Worm (Caenorhabditis elegans) whole organism, L4 larva: ENCODE results near the gene dcr-1.

ENCODE experiments used
- F26F4.8 ChIP-seq: fragments of 200-800 bp; sonication (Bioruptor generic); conservative IDR thresholded peaks from 2 replicates; pipeline ENCODE4 v1.3.6; 2022; ENCODE audit warnings: missing genetic modification characterization, missing compliant biosample characterization
- F37D6.2 ChIP-seq: sonication (generic microtip); optimal IDR thresholded peaks from 2 replicates; lab custom pipeline; 2016; ENCODE audit warnings: mild to moderate bottlenecking, missing genetic modification characterization, missing compliant biosample characterization
- T20F7.1 ChIP-seq: fragments of 200-800 bp; sonication (Bioruptor generic); optimal IDR thresholded peaks from 2 replicates; lab custom pipeline; 2018; ENCODE audit warnings: mild to moderate bottlenecking, missing genetic modification characterization, missing compliant biosample characterization
- Y105C5A.15 ChIP-seq: fragments of 200-800 bp; sonication (Bioruptor generic); IDR thresholded peaks from 2 replicates; pipeline ENCODE4 v1.3.6; 2022; ENCODE audit warnings: missing genetic modification characterization, missing compliant biosample characterization
- Y48G9A.11 ChIP-seq: fragments of 200-800 bp; sonication (Bioruptor generic); IDR thresholded peaks from 2 replicates; pipeline ENCODE4 v1.3.6; 2022; ENCODE audit warnings: missing genetic modification reagents, missing genetic modification characterization, missing compliant biosample characterization
- Y75B8A.6 ChIP-seq: fragments of 200-800 bp; sonication (Bioruptor generic); IDR thresholded peaks from 2 replicates; pipeline ENCODE4 v1.3.6; 2022; ENCODE audit warnings: missing genetic modification reagents, missing genetic modification characterization, missing compliant biosample characterization
- ZK546.5 ChIP-seq, 2 experiments: sonication (generic microtip); optimal IDR thresholded peaks; 2 replicates each; lab custom pipeline; 2017; ENCODE audit warnings: missing biosample characterization in 2 of 2, missing genetic modification characterization in 2 of 2
- aha-1 ChIP-seq: fragments of 150-350 bp; peaks from one replicate; lab custom pipeline; 2014; ENCODE audit warnings: missing biosample characterization, missing genetic modification characterization
- arid-1 ChIP-seq: fragments of 200-800 bp; sonication (Bioruptor generic); conservative IDR thresholded peaks from 2 replicates; pipeline ENCODE4 v1.3.6; 2022; ENCODE audit warnings: missing genetic modification reagents, missing genetic modification characterization, missing compliant biosample characterization
- ceh-20 ChIP-seq: fragments of 200-800 bp; sonication (Bioruptor generic); IDR thresholded peaks from 2 replicates; pipeline ENCODE4 v1.3.6; 2022; ENCODE audit warnings: missing genetic modification reagents, missing genetic modification characterization, missing compliant biosample characterization
- ceh-44 ChIP-seq: fragments of 200-800 bp; sonication (Bioruptor generic); IDR thresholded peaks from 2 replicates; pipeline ENCODE4 v1.3.6; 2022; ENCODE audit warnings: missing genetic modification reagents, missing genetic modification characterization, missing compliant biosample characterization
- ceh-62 ChIP-seq: sonication (generic microtip); optimal IDR thresholded peaks from 2 replicates; lab custom pipeline; 2017; ENCODE audit warnings: missing biosample characterization, missing genetic modification characterization
- cey-2 ChIP-seq: sonication (generic microtip); optimal IDR thresholded peaks from 3 replicates; lab custom pipeline; 2017; ENCODE audit warnings: missing genetic modification characterization, mild to moderate bottlenecking, missing compliant biosample characterization, antibody characterized with exemption, borderline replicate concordance; ENCODE audit not compliant: insufficient read depth
- daf-12 ChIP-seq: fragments of 150-350 bp; optimal IDR thresholded peaks from 2 replicates; lab custom pipeline; 2014; ENCODE audit warnings: missing biosample characterization, missing genetic modification reagents, missing genetic modification characterization
- daf-16 ChIP-seq, 3 experiments: sonication (generic microtip); optimal IDR thresholded peaks; 2 replicates each; lab custom pipeline; 2016 to 2017; ENCODE audit warnings: missing genetic modification characterization in 3 of 3, missing genetic modification reagents in 3 of 3, mild to moderate bottlenecking in 2 of 3, missing compliant biosample characterization in 2 of 3, missing biosample characterization in 1 of 3, moderate library complexity in 1 of 3
- daf-19 ChIP-seq: fragments of 200-800 bp; sonication (Bioruptor generic); conservative IDR thresholded peaks from 2 replicates; pipeline ENCODE4 v1.3.6; 2022; ENCODE audit warnings: missing genetic modification characterization, missing compliant biosample characterization
- daf-8 ChIP-seq: fragments of 200-800 bp; sonication (Bioruptor generic); IDR thresholded peaks from 2 replicates; pipeline ENCODE4 v1.3.6; 2022; ENCODE audit warnings: missing genetic modification characterization, missing compliant biosample characterization
- dmd-9 ChIP-seq: fragments of 200-800 bp; sonication (Bioruptor generic); IDR thresholded peaks from 2 replicates; pipeline ENCODE4 v1.3.6; 2022; ENCODE audit warnings: missing genetic modification reagents, missing genetic modification characterization, missing compliant biosample characterization
- dve-1 ChIP-seq: sonication (generic microtip); optimal IDR thresholded peaks from 2 replicates; lab custom pipeline; 2017; ENCODE audit warnings: antibody characterized with exemption, mild to moderate bottlenecking, missing genetic modification characterization, missing compliant biosample characterization; ENCODE audit not compliant: insufficient read depth
- egl-27 ChIP-seq: sonication (generic microtip); optimal IDR thresholded peaks from 3 replicates; lab custom pipeline; 2017; ENCODE audit warnings: missing biosample characterization, missing genetic modification reagents, missing genetic modification characterization
- egl-43 ChIP-seq: fragments of 200-800 bp; sonication (Bioruptor generic); IDR thresholded peaks from 2 replicates; pipeline ENCODE4 v1.3.6; 2022; ENCODE audit warnings: missing genetic modification reagents, missing genetic modification characterization, missing compliant biosample characterization
- fkh-10 ChIP-seq: fragments of 150-350 bp; optimal IDR thresholded peaks from 2 replicates; lab custom pipeline; 2014; ENCODE audit warnings: missing biosample characterization, missing genetic modification reagents, missing genetic modification characterization
- fos-1 ChIP-seq: fragments of 150-350 bp; optimal IDR thresholded peaks from 2 replicates; lab custom pipeline; 2014; ENCODE audit warnings: missing biosample characterization, missing genetic modification characterization
- gei-8 ChIP-seq: fragments of 200-800 bp; sonication (Bioruptor generic); optimal IDR thresholded peaks from 2 replicates; lab custom pipeline; 2018; ENCODE audit warnings: mild to moderate bottlenecking, missing genetic modification characterization, missing compliant biosample characterization
- hlh-30 ChIP-seq: sonication (generic microtip); optimal IDR thresholded peaks from 2 replicates; lab custom pipeline; 2017; ENCODE audit warnings: antibody characterized with exemption, mild to moderate bottlenecking, missing genetic modification characterization, missing compliant biosample characterization; ENCODE audit not compliant: insufficient read depth
- hmg-1.1 ChIP-seq: fragments of 200-800 bp; sonication (Bioruptor generic); IDR thresholded peaks from 2 replicates; pipeline ENCODE4 v1.3.6; 2022; ENCODE audit warnings: missing genetic modification reagents, missing genetic modification characterization, missing compliant biosample characterization
- lim-7 ChIP-seq: fragments of 200-800 bp; sonication (Bioruptor generic); IDR thresholded peaks from 2 replicates; pipeline ENCODE4 v1.3.6; 2022; ENCODE audit warnings: missing genetic modification characterization, missing compliant biosample characterization
- lin-38 ChIP-seq: fragments of 200-800 bp; sonication (Bioruptor generic); IDR thresholded peaks from 2 replicates; pipeline ENCODE4 v1.3.6; 2022; ENCODE audit warnings: missing genetic modification reagents, missing genetic modification characterization, missing compliant biosample characterization
- lir-3 ChIP-seq: sonication (generic microtip); optimal IDR thresholded peaks from 2 replicates; lab custom pipeline; 2016; ENCODE audit warnings: mild to moderate bottlenecking, missing genetic modification characterization, missing compliant biosample characterization
- madf-5 ChIP-seq, 2 experiments: fragments of 200-800 bp; sonication (Bioruptor generic); IDR thresholded peaks; 2 replicates each; pipeline ENCODE4 v1.3.6; 2022; ENCODE audit warnings: missing compliant biosample characterization in 2 of 2, missing genetic modification characterization in 2 of 2
- mdl-1 ChIP-seq, 2 experiments: fragments of 150-350 bp in 1 of 2; sonication (generic microtip) in 1 of 2; optimal IDR thresholded peaks; 2 replicates each; lab custom pipeline; 2014 to 2017; ENCODE audit warnings: missing biosample characterization in 2 of 2, missing genetic modification characterization in 2 of 2
- mdt-29 ChIP-seq: fragments of 200-800 bp; sonication (Bioruptor generic); IDR thresholded peaks from 2 replicates; pipeline ENCODE4 v1.3.6; 2022; ENCODE audit warnings: missing genetic modification reagents, missing genetic modification characterization, missing compliant biosample characterization
- mep-1 ChIP-seq: fragments of 150-350 bp; sonication (generic microtip); optimal IDR thresholded peaks from 3 replicates; lab custom pipeline; 2014; ENCODE audit warnings: missing biosample characterization, missing genetic modification characterization
- mes-2 ChIP-seq: sonication (generic microtip); optimal IDR thresholded peaks from 2 replicates; lab custom pipeline; 2016; ENCODE audit warnings: missing genotype, mild to moderate bottlenecking, missing genetic modification characterization, missing compliant biosample characterization; ENCODE audit not compliant: poor library complexity, severe bottlenecking
- mxl-3 ChIP-seq: fragments of 200-800 bp; sonication (Bioruptor generic); optimal IDR thresholded peaks from 2 replicates; lab custom pipeline; 2018; ENCODE audit warnings: mild to moderate bottlenecking, missing genetic modification characterization, missing compliant biosample characterization
- nhr-102 ChIP-seq: sonication (generic microtip); optimal IDR thresholded peaks from 2 replicates; lab custom pipeline; 2016; ENCODE audit warnings: mild to moderate bottlenecking, missing genetic modification characterization, moderate library complexity, missing compliant biosample characterization
- nhr-11 ChIP-seq: fragments of 150-350 bp; optimal IDR thresholded peaks from 2 replicates; lab custom pipeline; 2014; ENCODE audit warnings: missing biosample characterization, missing genetic modification characterization
- nhr-111 ChIP-seq: fragments of 200-800 bp; sonication (Bioruptor generic); optimal IDR thresholded peaks from 2 replicates; lab custom pipeline; 2018; ENCODE audit warnings: mild to moderate bottlenecking, missing genetic modification characterization, missing compliant biosample characterization
- nhr-41 ChIP-seq: fragments of 200-800 bp; sonication (Bioruptor generic); IDR thresholded peaks from 2 replicates; pipeline ENCODE4 v1.3.6; 2022; ENCODE audit warnings: missing genetic modification reagents, missing genetic modification characterization, missing compliant biosample characterization
- nhr-48 ChIP-seq: sonication (generic microtip); optimal IDR thresholded peaks from 2 replicates; lab custom pipeline; 2016; ENCODE audit warnings: mild to moderate bottlenecking, missing genetic modification characterization, missing compliant biosample characterization
- nhr-77 ChIP-seq: fragments of 150-350 bp; optimal IDR thresholded peaks from 2 replicates; lab custom pipeline; 2014; ENCODE audit warnings: missing biosample characterization, missing genetic modification characterization
- rbr-2 ChIP-seq: sonication (generic microtip); optimal IDR thresholded peaks from 2 replicates; lab custom pipeline; 2016; ENCODE audit warnings: missing genotype, missing genetic modification characterization, missing compliant biosample characterization
- saeg-2 ChIP-seq: fragments of 200-800 bp; sonication (Bioruptor generic); IDR thresholded peaks from 2 replicates; pipeline ENCODE4 v1.3.6; 2022; ENCODE audit warnings: missing genetic modification reagents, missing genetic modification characterization, missing compliant biosample characterization
- set-16 ChIP-seq: fragments of 200-800 bp; sonication (Bioruptor generic); IDR thresholded peaks from 2 replicates; pipeline ENCODE4 v1.3.6; 2022; ENCODE audit warnings: missing genetic modification reagents, missing genetic modification characterization, missing compliant biosample characterization
- spr-3 ChIP-seq: fragments of 200-800 bp; sonication (Bioruptor generic); optimal IDR thresholded peaks from 2 replicates; lab custom pipeline; 2018; ENCODE audit warnings: mild to moderate bottlenecking, missing genetic modification characterization, missing compliant biosample characterization
- tag-97 ChIP-seq: fragments of 200-800 bp; sonication (Bioruptor generic); IDR thresholded peaks from 2 replicates; pipeline ENCODE4 v1.3.6; 2022; ENCODE audit warnings: missing genetic modification characterization, missing compliant biosample characterization
- tra-1 ChIP-seq: fragments of 200-800 bp; sonication (Bioruptor generic); IDR thresholded peaks from 2 replicates; pipeline ENCODE4 v1.3.6; 2022; ENCODE audit warnings: missing genetic modification reagents, missing genetic modification characterization, missing compliant biosample characterization
- vab-7 ChIP-seq: fragments of 200-800 bp; sonication (Bioruptor generic); IDR thresholded peaks from 2 replicates; pipeline ENCODE4 v1.3.6; 2022; ENCODE audit warnings: missing genetic modification reagents, missing genetic modification characterization, missing compliant biosample characterization
- zfp-2 ChIP-seq: sonication (generic microtip); optimal IDR thresholded peaks from 2 replicates; lab custom pipeline; 2016; ENCODE audit warnings: mild to moderate bottlenecking, missing genetic modification characterization, missing compliant biosample characterization

Gene dcr-1

DNA sequence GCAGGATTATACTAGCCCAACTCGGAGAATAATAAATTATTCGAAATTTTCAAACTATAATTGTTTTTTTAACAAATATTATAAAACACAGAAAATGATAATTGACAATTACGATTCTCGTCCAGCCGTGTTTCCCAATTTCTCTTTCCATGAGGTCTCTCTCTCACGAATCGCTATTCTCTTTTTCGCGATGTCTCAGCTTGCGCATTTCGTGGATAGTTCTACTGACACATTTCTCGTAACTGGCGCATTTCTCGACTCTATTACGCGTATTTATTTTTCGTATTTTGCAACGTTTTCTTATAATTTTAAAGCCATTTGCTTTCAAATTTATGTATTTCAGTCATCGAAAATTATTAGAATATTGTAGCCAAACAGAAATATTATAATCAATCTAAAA is 36.3 kb downstream of the dcr-1 start (continued):
- TF ChIP-seq tra-1: peak; percentile 99
- peak; percentile 100 for TF ChIP-seq vab-7 (GFP tag; lab: Robert Waterston, UW)
- peak; percentile 88 for TF ChIP-seq daf-19 (GFP tag; lab: Robert Waterston, UW)
- TF ChIP-seq lir-3 (tag; lab: Kevin White, UChicago): peak; percentile 85
- peak; percentile 58; the same call in 1 of the 2 replicates for TF ChIP-seq Y105C5A.15 (GFP tag; lab: Robert Waterston, UW)
- TF ChIP-seq dmd-9: peak; percentile 99
- peak; percentile 96 for TF ChIP-seq lin-38 (GFP tag; lab: Robert Waterston, UW)
- TF ChIP-seq daf-8: 0 out of 2 replicates have a peak, but pooled peaks have one; percentile 85
- peak; percentile 98 for TF ChIP-seq hmg-1.1 (GFP tag; lab: Robert Waterston, UW)
- TF ChIP-seq arid-1: peak; percentile 98
- TF ChIP-seq rbr-2 (tag; lab: Kevin White, UChicago): peak; percentile 98
- TF ChIP-seq gei-8 (GFP tag; lab: Kevin White, UChicago): peak; percentile 75
- peak; percentile 99 for TF ChIP-seq dve-1 (tag; lab: Kevin White, UChicago)
- peak; percentile 90 for TF ChIP-seq nhr-102 (tag; lab: Kevin White, UChicago)
- TF ChIP-seq egl-43 (GFP tag; lab: Robert Waterston, UW): no peak; the same call in 1 of the 2 replicates
- TF ChIP-seq Y75B8A.6 (GFP tag; lab: Robert Waterston, UW): peak; percentile 98
- peak; percentile 97 for TF ChIP-seq ceh-20 (GFP tag; lab: Robert Waterston, UW)
- TF ChIP-seq F26F4.8: peak; percentile 64; the same call in 1 of the 2 replicates
- TF ChIP-seq spr-3 (GFP tag; lab: Kevin White, UChicago): peak; percentile 86
- peak; percentile 3 to 93 for TF ChIP-seq mdl-1 (tag; optimal IDR thresholded peaks at IDR 0.05; lab: Kevin White, UChicago)
- peak; percentile 99 for TF ChIP-seq mep-1
- peak; percentile 99 for TF ChIP-seq nhr-11
- TF ChIP-seq fos-1 (tag; lab: Kevin White, UChicago): no peak
- TF ChIP-seq nhr-41 (GFP tag; lab: Robert Waterston, UW): peak; percentile 84
- TF ChIP-seq fkh-10 (GFP tag; lab: Kevin White, UChicago): peak; percentile 99
- peak; percentile 68 for TF ChIP-seq cey-2
- peak; percentile 97 for TF ChIP-seq lim-7 (GFP tag; lab: Robert Waterston, UW)
- 0 out of 2 replicates have a peak, but pooled peaks have one; percentile 83 for TF ChIP-seq tag-97 (GFP tag; lab: Robert Waterston, UW)
- peak; percentile 98 for TF ChIP-seq mxl-3 (GFP tag; lab: Kevin White, UChicago)
- TF ChIP-seq egl-27 (tag; lab: Kevin White, UChicago): no peak
- no peak for TF ChIP-seq daf-12 (tag; lab: Kevin White, UChicago)
- peak; percentile 96 for TF ChIP-seq Y48G9A.11 (GFP tag; lab: Robert Waterston, UW)
- peak; percentile 97 for TF ChIP-seq T20F7.1 (GFP tag; lab: Kevin White, UChicago)
- peak; percentile 83 for TF ChIP-seq zfp-2
- peak; percentile 99 for TF ChIP-seq nhr-77 (tag; lab: Kevin White, UChicago)
- TF ChIP-seq nhr-48 (tag; lab: Kevin White, UChicago): peak; percentile 78
- TF ChIP-seq ceh-62: peak; percentile 42
- TF ChIP-seq daf-16 (GFP tag; optimal IDR thresholded peaks at IDR 0.05; lab: Kevin White, UChicago): peak; percentile 62 to 80
- peak; percentile 90 for TF ChIP-seq daf-16 (tag; optimal IDR thresholded peaks at IDR 0.05; lab: Kevin White, UChicago)
- TF ChIP-seq hlh-30 (tag; lab: Kevin White, UChicago): peak; percentile 93
- TF ChIP-seq ZK546.5 (tag; optimal IDR thresholded peaks at IDR 0.05; lab: Kevin White, UChicago): peak in 1 of 2 experiments; percentile 84
- peak; percentile 98 for TF ChIP-seq aha-1 (tag; lab: Kevin White, UChicago)
- peak; percentile 100 for TF ChIP-seq mes-2 (tag; lab: Kevin White, UChicago)
- TF ChIP-seq ceh-44: peak; percentile 100
- no peak for TF ChIP-seq nhr-111 (GFP tag; lab: Kevin White, UChicago)
- 0 out of 2 replicates have a peak, but pooled peaks have one; percentile 21 for TF ChIP-seq saeg-2 (GFP tag; lab: Robert Waterston, UW)
- peak; percentile 96 to 98 for TF ChIP-seq madf-5 (GFP tag; IDR thresholded peaks at IDR 0.05; lab: Robert Waterston, UW)
- TF ChIP-seq set-16 (GFP tag; lab: Robert Waterston, UW): no peak
- TF ChIP-seq F37D6.2 (tag; lab: Kevin White, UChicago): peak; percentile 94
- TF ChIP-seq mdt-29 (GFP tag; lab: Robert Waterston, UW): no peak; the same call in 1 of the 2 replicates
